Worm (Caenorhabditis elegans) whole organism, L4/young adult: Measurements from ENCODE around the gene T12A2.21.

Source experiments
- W03F9.2 ChIP-seq: fragments of 150-350 bp; optimal IDR thresholded peaks from 2 replicates; lab custom pipeline; 2014; ENCODE audit warnings: missing biosample characterization, missing genetic modification characterization
- dao-5 ChIP-seq: sonication (generic microtip); optimal IDR thresholded peaks from 2 replicates; lab custom pipeline; 2016; ENCODE audit warnings: missing genotype, missing genetic modification characterization, moderate library complexity, missing compliant biosample characterization
- him-1 ChIP-seq: sonication (generic microtip); optimal IDR thresholded peaks from 2 replicates; lab custom pipeline; 2016; ENCODE audit warnings: missing genotype, missing genetic modification reagents, missing genetic modification characterization, missing compliant biosample characterization

Gene T12A2.21

ce11 chrIII:6256675-6257074 is 20.1 kb upstream of the T12A2.21 start, which contains the start of gene srg-9:
srg-9 (minus strand) TSS chrIII:6256775.
- no peak for TF ChIP-seq W03F9.2 (tag; lab: Kevin White, UChicago)
- no peak for TF ChIP-seq him-1 (tag; lab: Kevin White, UChicago)
- no peak for TF ChIP-seq dao-5 (tag; lab: Kevin White, UChicago)

ce11 chrIII:6254737-6255136 is 18.2 kb upstream of the T12A2.21 start, which contains the start of gene srg-8:
srg-8 (minus strand) TSS chrIII:6254837.
- no peak for TF ChIP-seq W03F9.2 (tag; lab: Kevin White, UChicago)
- no peak for TF ChIP-seq him-1 (tag; lab: Kevin White, UChicago)
- no peak for TF ChIP-seq dao-5 (tag; lab: Kevin White, UChicago)

- TF ChIP-seq dao-5 (tag; lab: Kevin White, UChicago) (no peak), him-1 (tag; lab: Kevin White, UChicago) (no peak), W03F9.2 (tag; lab: Kevin White, UChicago) (no peak)
Observed at ce11 chrIII:6251511-6251910, 15.0 kb upstream of the T12A2.21 start, which contains the start of gene amdh-1. amdh-1 (plus strand) TSS chrIII:6251811.

- TF ChIP-seq him-1 (tag; lab: Kevin White, UChicago) (no peak), W03F9.2 (tag; lab: Kevin White, UChicago) (no peak), dao-5 (tag; lab: Kevin White, UChicago) (no peak)
Observed at ce11 chrIII:6248064-6248687, 11.6 kb upstream of the T12A2.21 start, which contains the start of the genes gen-1 and stt-3. gen-1 (minus strand) TSS chrIII:6248158. stt-3 (plus strand) TSS chrIII:6248637.

- TF ChIP-seq W03F9.2 (tag; lab: Kevin White, UChicago) (no peak), him-1 (tag; lab: Kevin White, UChicago) (no peak), dao-5 (tag; lab: Kevin White, UChicago) (no peak)
Observed at ce11 chrIII:6245728-6246127, 9.2 kb upstream of the T12A2.21 start, which contains the start of gene bcas-2. bcas-2 (minus strand) TSS chrIII:6245828.

- TF ChIP-seq him-1 (tag; lab: Kevin White, UChicago) = no peak
- no peak for TF ChIP-seq W03F9.2 (tag; lab: Kevin White, UChicago)
- TF ChIP-seq dao-5 (tag; lab: Kevin White, UChicago) = no peak
Observed at ce11 chrIII:6240528-6240927, 4.0 kb upstream of the T12A2.21 start, which contains the start of gene T12A2.3. T12A2.3 (plus strand) TSS chrIII:6240828.

- TF ChIP-seq dao-5 (tag; lab: Kevin White, UChicago) = no peak
- TF ChIP-seq W03F9.2 (tag; lab: Kevin White, UChicago) = no peak
- TF ChIP-seq him-1 (tag; lab: Kevin White, UChicago) = no peak
Observed at ce11 chrIII:6231880-6232279, 4.7 kb downstream of the T12A2.21 start.

- TF ChIP-seq W03F9.2 (tag; lab: Kevin White, UChicago) = no peak
- TF ChIP-seq him-1 (tag; lab: Kevin White, UChicago) = no peak
- no peak for TF ChIP-seq dao-5 (tag; lab: Kevin White, UChicago)
Observed at ce11 chrIII:6230870-6231269, 5.7 kb downstream of the T12A2.21 start, which contains the start of gene esyt-2. esyt-2 (minus strand) TSS chrIII:6230970.

- no peak for TF ChIP-seq dao-5 (tag; lab: Kevin White, UChicago)
- TF ChIP-seq him-1 (tag; lab: Kevin White, UChicago) = no peak
- no peak for TF ChIP-seq W03F9.2 (tag; lab: Kevin White, UChicago)
Observed at ce11 chrIII:6221403-6221802, 15.1 kb downstream of the T12A2.21 start.

- TF ChIP-seq him-1 (tag; lab: Kevin White, UChicago) (no peak), W03F9.2 (tag; lab: Kevin White, UChicago) (no peak), dao-5 (tag; lab: Kevin White, UChicago) (no peak)
Observed at ce11 chrIII:6216833-6217466, 19.6 kb downstream of the T12A2.21 start, which contains the start of gene hot-4. hot-4 (plus strand) TSS chrIII:6217416.

- TF ChIP-seq dao-5 (tag; lab: Kevin White, UChicago) (no peak), W03F9.2 (tag; lab: Kevin White, UChicago) (no peak), him-1 (tag; lab: Kevin White, UChicago) (no peak)
Observed at ce11 chrIII:6215943-6216342, 20.6 kb downstream of the T12A2.21 start.

- TF ChIP-seq him-1 (tag; lab: Kevin White, UChicago) (no peak), dao-5 (tag; lab: Kevin White, UChicago) (no peak), W03F9.2 (tag; lab: Kevin White, UChicago) (no peak)
Observed at ce11 chrIII:6215476-6215875, 21.1 kb downstream of the T12A2.21 start, which contains the start of gene C23G10.11. C23G10.11 (minus strand) TSS chrIII:6215576.

- no peak for TF ChIP-seq dao-5 (tag; lab: Kevin White, UChicago)
- TF ChIP-seq him-1 (tag; lab: Kevin White, UChicago) = no peak
- no peak for TF ChIP-seq W03F9.2 (tag; lab: Kevin White, UChicago)
Observed at ce11 chrIII:6213915-6214314, 22.6 kb downstream of the T12A2.21 start, which contains the start of gene C23G10.10. C23G10.10 (minus strand) TSS chrIII:6214015.
